Fruit fly (Drosophila melanogaster): ENCODE data around the gene Lrr47.

Gene Lrr47

DNA sequence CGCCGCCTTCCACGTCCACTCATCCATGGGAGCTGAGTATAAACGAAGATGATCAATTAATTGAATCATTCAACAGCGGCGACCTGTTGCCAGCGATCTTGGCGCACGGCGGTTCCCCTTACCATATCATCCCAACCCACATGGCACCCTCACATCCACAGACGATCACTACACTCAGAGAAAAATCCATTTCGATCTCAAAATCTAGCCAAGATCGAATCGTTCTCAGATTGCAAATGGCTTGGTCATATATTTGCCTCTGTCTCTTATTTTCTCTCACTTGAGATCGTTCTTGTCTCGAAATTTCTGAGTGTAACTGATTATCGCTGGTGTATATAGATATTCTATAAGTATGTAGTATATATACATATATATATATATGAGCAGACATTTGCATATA lies 48.7 kb upstream of the Lrr47 start (continued):
- no peak for TF ChIP-seq CG8119 (GFP tag; IDR thresholded peaks at IDR 0.05)
- TF ChIP-seq CG6163 (GFP tag; IDR thresholded peaks at IDR 0.05) = peak; percentile 80
- TF ChIP-seq achi (GFP tag; optimal IDR thresholded peaks at IDR 0.05) = peak; percentile 54
- 0 out of 2 replicates have a peak, but pooled peaks have one; percentile 13 for TF ChIP-seq CG11294 (GFP tag; IDR thresholded peaks at IDR 0.05)
- peak; percentile 52 for TF ChIP-seq CG6792 (GFP tag; optimal IDR thresholded peaks at IDR 0.05)
- TF ChIP-seq CG15336 (GFP tag; IDR thresholded peaks at IDR 0.05) = no peak; the same call in 1 of the 2 replicates
- peak; percentile 34 for TF ChIP-seq CG11902 (GFP tag; optimal IDR thresholded peaks at IDR 0.05)
- TF ChIP-seq vri (GFP tag; optimal IDR thresholded peaks at IDR 0.05) = no peak
- peak; percentile 13 for TF ChIP-seq Lpt (GFP tag; optimal IDR thresholded peaks at IDR 0.05)
- TF ChIP-seq CG16779 (tag; optimal IDR thresholded peaks at IDR 0.05) = no peak
- TF ChIP-seq eg (GFP tag; IDR thresholded peaks at IDR 0.05) = no peak; the same call in 2 of the 3 replicates
- no peak for TF ChIP-seq Hr38 (GFP tag; optimal IDR thresholded peaks at IDR 0.05)

DNA sequence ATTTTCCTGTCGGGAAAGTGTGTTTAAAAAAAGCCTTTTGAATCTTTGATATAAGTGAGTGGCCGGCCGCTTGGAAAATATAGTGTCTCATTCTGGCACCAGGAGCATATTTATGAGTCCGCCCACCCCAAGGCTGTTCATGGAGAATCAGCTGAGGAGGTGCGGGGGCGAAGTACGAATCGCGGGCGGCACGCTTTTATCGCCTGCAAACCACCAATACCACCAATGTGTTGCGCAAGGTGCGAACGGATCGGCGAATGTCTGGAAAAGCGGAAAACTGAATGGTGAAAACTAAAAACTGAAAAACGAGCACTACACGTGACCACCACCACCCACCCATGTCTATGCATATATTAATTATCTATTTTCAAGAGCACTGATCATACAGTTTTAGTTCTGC lies 48.2 kb upstream of the Lrr47 start:
- TF ChIP-seq Smox (GFP tag; optimal IDR thresholded peaks at IDR 0.05) = no peak
- TF ChIP-seq esn (GFP tag; optimal IDR thresholded peaks at IDR 0.05) = no peak
- TF ChIP-seq Eip93F (GFP tag; optimal IDR thresholded peaks at IDR 0.05) = no peak
- no peak for TF ChIP-seq CG11762 (GFP tag; optimal IDR thresholded peaks at IDR 0.05; ENCODE audit: insufficient read depth)
- TF ChIP-seq Gug (GFP tag; IDR thresholded peaks at IDR 0.05) = no peak
- TF ChIP-seq cyc (GFP tag; optimal IDR thresholded peaks at IDR 0.05) = no peak
- no peak for TF ChIP-seq CG11294 (GFP tag; IDR thresholded peaks at IDR 0.05)
- no peak for TF ChIP-seq CG3032 (tag; optimal IDR thresholded peaks at IDR 0.05)

DNA sequence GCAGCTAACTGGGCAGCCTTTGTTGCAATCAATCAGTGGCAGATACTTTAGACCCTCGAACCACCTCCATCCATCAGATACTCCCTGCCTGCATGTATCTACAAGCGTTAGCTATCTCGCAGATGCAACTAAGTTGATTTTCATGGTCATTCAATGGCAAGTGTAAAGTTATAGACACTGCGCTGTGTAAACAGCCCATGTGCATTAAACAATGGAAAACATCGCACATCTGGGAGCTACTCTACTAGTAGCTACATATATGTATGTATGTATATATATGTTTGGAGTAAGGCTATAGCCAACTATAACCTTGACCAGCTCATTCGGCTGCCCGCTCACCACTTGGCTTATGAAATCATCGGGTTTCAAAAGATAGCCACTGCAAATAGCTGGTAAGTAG lies 46.9 kb upstream of the Lrr47 start:
- TF ChIP-seq Eip78C (GFP tag) (peak; percentile 16), CG8632 (GFP tag; optimal IDR thresholded peaks at IDR 0.05) (no peak), fd85E (GFP tag; optimal IDR thresholded peaks at IDR 0.05) (no peak), dsx (GFP tag; optimal IDR thresholded peaks at IDR 0.05; ENCODE audit: poor library complexity, severe bottlenecking) (peak; percentile 36), CG6163 (GFP tag; IDR thresholded peaks at IDR 0.05) (no peak)

DNA sequence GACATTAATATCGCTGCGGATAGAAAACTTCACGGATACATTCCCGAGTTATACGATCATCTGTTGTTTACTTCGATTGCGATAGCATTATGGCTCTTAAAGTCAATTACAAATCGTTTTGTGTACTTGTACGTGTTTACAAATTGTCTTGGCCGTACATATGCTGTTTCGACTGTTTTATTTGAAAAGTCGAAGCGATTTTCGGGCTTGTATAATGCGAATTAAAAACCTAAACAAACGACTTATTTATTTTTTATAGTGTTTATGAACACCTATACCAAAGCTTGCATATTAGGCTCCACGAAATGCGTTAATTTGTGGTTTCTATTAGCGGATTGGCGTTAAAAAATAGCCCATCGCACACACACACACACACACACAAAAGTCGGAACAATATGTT lies 44.9 kb upstream of the Lrr47 start:
- TF ChIP-seq CG6792 (GFP tag; optimal IDR thresholded peaks at IDR 0.05) = no peak
- TF ChIP-seq esn (GFP tag; optimal IDR thresholded peaks at IDR 0.05) = no peak
- TF ChIP-seq Hr4 (GFP tag; optimal IDR thresholded peaks at IDR 0.05) = no peak
- TF ChIP-seq cyc (GFP tag; optimal IDR thresholded peaks at IDR 0.05) = no peak
- TF ChIP-seq topi (GFP tag; optimal IDR thresholded peaks at IDR 0.05) = no peak
- no peak for TF ChIP-seq fd85E (GFP tag; optimal IDR thresholded peaks at IDR 0.05)
- TF ChIP-seq fkh (GFP tag; optimal IDR thresholded peaks at IDR 0.05) = peak; percentile 69

DNA sequence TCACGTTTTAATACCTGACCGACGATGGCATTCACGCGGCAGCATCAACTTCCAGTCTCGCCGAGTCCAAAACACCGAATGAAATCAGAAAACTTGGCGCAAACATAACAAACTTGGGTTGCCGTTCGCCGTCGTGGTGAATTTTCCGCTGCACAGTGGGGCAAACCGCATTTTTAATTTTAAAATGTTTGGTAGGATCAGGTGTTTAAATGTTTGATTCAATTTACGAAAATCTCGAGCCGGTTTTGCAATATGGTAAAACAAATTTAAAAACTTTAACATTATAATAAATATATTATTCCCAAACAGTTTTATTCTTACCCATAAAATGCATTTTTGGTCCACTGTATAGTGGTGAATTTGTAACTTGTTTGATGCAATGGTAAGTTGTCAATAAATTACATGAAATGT lies 42.9 kb upstream of the Lrr47 start, which contains the start of gene RluA-1:
TSS of gene RluA-1 (minus strand) at position 82 of the 411 bp plus-strand sequence.
- TF ChIP-seq acj6 (GFP tag; optimal IDR thresholded peaks at IDR 0.05) = peak; percentile 97
- TF ChIP-seq Hr39 (GFP tag; optimal IDR thresholded peaks at IDR 0.05) = peak; percentile 82
- TF ChIP-seq Eip93F (GFP tag; optimal IDR thresholded peaks at IDR 0.05) = peak; percentile 85
- TF ChIP-seq Ets96B (tag; optimal IDR thresholded peaks at IDR 0.05) = peak; percentile 98
- TF ChIP-seq Blimp-1 (GFP tag; optimal IDR thresholded peaks at IDR 0.05) = peak; percentile 82
- TF ChIP-seq Gug (GFP tag; IDR thresholded peaks at IDR 0.05) = peak; percentile 99
- peak; percentile 93 for TF ChIP-seq CG16779 (tag; optimal IDR thresholded peaks at IDR 0.05)
- TF ChIP-seq Met (GFP tag; optimal IDR thresholded peaks at IDR 0.05) = peak; percentile 85
- TF ChIP-seq OdsH (GFP tag; optimal IDR thresholded peaks at IDR 0.05) = peak; percentile 97
- peak; percentile 99 for TF ChIP-seq CG32006 (GFP tag; optimal IDR thresholded peaks at IDR 0.05)
- peak; percentile 97 for TF ChIP-seq dac (GFP tag; optimal IDR thresholded peaks at IDR 0.05)
- TF ChIP-seq ss (GFP tag; optimal IDR thresholded peaks at IDR 0.05) = peak; percentile 93 to 96
- TF ChIP-seq cyc (GFP tag; optimal IDR thresholded peaks at IDR 0.05) = peak; percentile 90
- TF ChIP-seq CG8632 (GFP tag; optimal IDR thresholded peaks at IDR 0.05) = peak; percentile 96
- TF ChIP-seq Sox102F (GFP tag; optimal IDR thresholded peaks at IDR 0.05) = peak; percentile 93
- TF ChIP-seq CG3032 (tag; optimal IDR thresholded peaks at IDR 0.05) = peak; percentile 97
- peak; percentile 33 for TF ChIP-seq Hr38 (GFP tag; optimal IDR thresholded peaks at IDR 0.05)
- TF ChIP-seq topi (GFP tag; optimal IDR thresholded peaks at IDR 0.05) = peak; percentile 93
- TF ChIP-seq CG10631 (GFP tag; optimal IDR thresholded peaks at IDR 0.05) = peak; percentile 98
- TF ChIP-seq Smox (GFP tag; optimal IDR thresholded peaks at IDR 0.05) = peak; percentile 93
- peak; percentile 96 for TF ChIP-seq dsx (GFP tag; optimal IDR thresholded peaks at IDR 0.05; ENCODE audit: poor library complexity, severe bottlenecking)
- TF ChIP-seq CG15336 (GFP tag; IDR thresholded peaks at IDR 0.05) = peak; percentile 99
- TF ChIP-seq CG6163 (GFP tag; IDR thresholded peaks at IDR 0.05) = peak; percentile 95
- TF ChIP-seq Eip75B (GFP tag; optimal IDR thresholded peaks at IDR 0.05) = peak; percentile 90
- TF ChIP-seq spab (GFP tag; optimal IDR thresholded peaks at IDR 0.05) = peak; percentile 96
- peak; percentile 86 for TF ChIP-seq CG31627 (GFP tag; optimal IDR thresholded peaks at IDR 0.05)
- TF ChIP-seq fd85E (GFP tag; optimal IDR thresholded peaks at IDR 0.05) = peak; percentile 78
- TF ChIP-seq Sox15 (GFP tag; optimal IDR thresholded peaks at IDR 0.05) = peak; percentile 92
- TF ChIP-seq Ets21C (GFP tag; optimal IDR thresholded peaks at IDR 0.05) = peak; percentile 83
